Worm (Caenorhabditis elegans): Measurements from ENCODE around the gene ztf-14.

Gene ztf-14

DNA sequence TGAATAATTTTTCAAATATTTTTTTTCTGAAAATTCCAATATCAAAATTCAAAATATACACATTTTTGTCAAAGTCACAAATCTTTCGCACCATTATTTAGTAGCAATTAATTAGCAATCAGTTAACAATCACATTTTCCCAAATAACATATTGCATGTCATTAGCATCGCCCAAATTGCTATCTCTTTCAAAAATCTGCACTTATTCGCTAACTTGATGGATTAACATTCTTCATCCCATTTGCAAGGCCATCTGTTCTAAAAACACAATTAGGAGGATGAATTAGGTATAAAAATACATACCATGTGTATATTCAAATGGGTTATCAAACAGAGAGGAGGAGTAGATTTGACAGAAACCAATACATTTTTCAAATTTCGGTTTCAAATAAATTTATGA lies 8.6 kb upstream of the ztf-14 start:
- TF ChIP-seq ceh-6 (GFP tag; optimal IDR thresholded peaks at IDR 0.05), result no peak
- peak; percentile 49 for TF ChIP-seq unc-42 (tag; optimal IDR thresholded peaks at IDR 0.05)

DNA sequence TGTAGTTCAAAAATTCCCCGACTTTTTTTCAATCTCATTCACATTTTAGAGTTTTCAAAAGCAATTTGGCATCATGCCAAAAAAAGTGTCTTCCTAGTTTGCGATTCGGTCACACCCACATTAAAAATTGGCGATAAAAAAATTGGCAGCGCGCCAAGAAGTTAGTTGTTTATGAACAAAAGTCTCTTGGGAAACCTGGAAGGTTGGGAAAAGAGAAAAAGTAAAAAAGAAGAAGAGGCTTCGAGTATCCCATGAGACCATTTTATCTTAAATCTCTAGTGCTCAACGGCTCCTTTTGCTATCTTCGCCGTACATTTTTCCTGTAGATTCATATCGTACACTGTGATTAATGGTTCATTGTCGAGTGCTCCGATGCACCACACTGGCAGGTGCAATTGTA lies 8.1 kb upstream of the ztf-14 start:
- TF ChIP-seq C08G9.2 (tag; optimal IDR thresholded peaks at IDR 0.05) (no peak), unc-3 (GFP tag; conservative IDR thresholded peaks at IDR 0.05) (no peak), unc-3 (tag; optimal IDR thresholded peaks at IDR 0.05) (no peak), hlh-15 (tag; optimal IDR thresholded peaks at IDR 0.05) (no peak), pha-4 (tag; optimal IDR thresholded peaks at IDR 0.05) (no peak), odd-2 (tag; optimal IDR thresholded peaks at IDR 0.05) (no peak)

DNA sequence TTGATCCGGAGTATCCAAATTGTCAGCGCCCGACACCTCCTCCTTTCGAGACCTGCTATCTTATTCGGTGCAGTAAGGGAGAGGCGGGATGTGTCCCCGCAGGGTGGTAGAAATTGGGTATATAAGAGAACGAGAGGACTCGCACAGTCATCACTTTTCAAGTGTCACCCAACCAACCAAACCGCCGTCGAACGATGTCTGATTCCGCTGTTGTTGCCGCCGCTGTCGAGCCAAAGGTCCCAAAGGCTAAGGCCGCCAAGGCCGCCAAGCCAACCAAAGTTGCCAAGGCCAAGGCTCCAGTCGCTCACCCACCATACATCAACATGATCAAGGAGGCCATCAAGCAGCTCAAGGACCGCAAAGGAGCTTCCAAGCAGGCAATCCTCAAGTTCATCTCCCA lies 5.9 kb upstream of the ztf-14 start, which contains the start of gene his-24:
Gene his-24, plus strand, starts transcription at position 150 of the 400 bp plus-strand sequence.
- TF ChIP-seq ceh-45 (GFP tag; IDR thresholded peaks at IDR 0.05) (0 out of 2 replicates have a peak, but pooled peaks have one; percentile 48), ceh-18 (tag; optimal IDR thresholded peaks at IDR 0.05) (peak; percentile 63), pros-1 (tag; optimal IDR thresholded peaks at IDR 0.05) (peak; percentile 6), sox-4 (tag; optimal IDR thresholded peaks at IDR 0.05) (no peak), elt-2 (tag; optimal IDR thresholded peaks at IDR 0.05) (peak; percentile 28), ama-1 (optimal IDR thresholded peaks at IDR 0.05) (peak; percentile 67), ceh-34 (tag; optimal IDR thresholded peaks at IDR 0.05) (peak; percentile 53), rnt-1 (tag; optimal IDR thresholded peaks at IDR 0.05) (peak; percentile 15), ceh-31 (tag; optimal IDR thresholded peaks at IDR 0.05) (peak; percentile 45), unc-42 (tag; optimal IDR thresholded peaks at IDR 0.05) (peak; percentile 20), hlh-15 (tag; optimal IDR thresholded peaks at IDR 0.05) (no peak), ref-2 (tag; optimal IDR thresholded peaks at IDR 0.05) (peak; percentile 73), nhr-11 (tag; optimal IDR thresholded peaks at IDR 0.05) (no peak), nfya-1 (tag; optimal IDR thresholded peaks at IDR 0.05) (peak; percentile 73), tbx-2 (tag; optimal IDR thresholded peaks at IDR 0.05) (peak; percentile 43), unc-55 (GFP tag; optimal IDR thresholded peaks at IDR 0.05) (peak; percentile 75), dve-1 (tag; optimal IDR thresholded peaks at IDR 0.05) (peak; percentile 54), ceh-19 (GFP tag; optimal IDR thresholded peaks at IDR 0.05) (peak; percentile 13), Y22D7AL.16 (tag; optimal IDR thresholded peaks at IDR 0.05) (no peak), sdc-2 (tag; optimal IDR thresholded peaks at IDR 0.05) (peak; percentile 40)

DNA sequence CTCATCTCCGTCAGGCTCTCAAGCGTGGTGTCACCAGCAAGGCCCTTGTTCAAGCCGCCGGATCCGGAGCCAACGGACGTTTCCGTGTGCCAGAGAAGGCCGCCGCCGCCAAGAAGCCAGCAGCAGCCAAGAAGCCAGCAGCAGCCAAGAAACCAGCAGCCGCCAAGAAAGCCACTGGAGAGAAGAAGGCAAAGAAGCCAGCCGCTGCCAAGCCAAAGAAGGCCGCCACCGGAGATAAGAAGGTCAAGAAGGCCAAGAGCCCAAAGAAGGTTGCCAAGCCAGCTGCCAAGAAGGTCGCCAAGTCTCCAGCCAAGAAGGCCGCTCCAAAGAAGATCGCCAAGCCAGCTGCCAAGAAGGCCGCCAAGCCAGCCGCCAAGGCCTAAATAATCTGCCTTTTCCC lies 5.4 kb upstream of the ztf-14 start:
- TF ChIP-seq elt-4 (tag; optimal IDR thresholded peaks at IDR 0.05), result peak; percentile 49
- no peak for TF ChIP-seq ttx-3 (tag; optimal IDR thresholded peaks at IDR 0.05)

DNA sequence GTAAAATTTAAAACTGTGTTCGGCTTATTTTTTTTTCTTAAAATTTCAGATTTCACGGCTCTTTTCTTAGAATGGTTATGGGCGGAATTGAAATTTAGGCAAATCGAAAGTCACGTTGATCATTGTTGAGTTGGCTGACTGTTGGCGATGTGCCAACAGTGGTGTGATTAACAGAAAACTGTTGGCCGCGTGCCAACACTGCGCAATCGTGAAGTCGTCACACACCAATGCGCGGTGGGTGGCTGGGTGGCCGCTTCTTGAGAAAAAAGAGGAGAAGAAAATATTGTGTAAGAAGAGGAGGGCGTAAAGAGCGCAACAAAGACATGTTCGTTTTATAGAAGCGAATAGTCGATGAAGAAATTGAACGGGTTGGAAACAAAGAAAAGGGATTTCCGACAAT lies 4.8 kb upstream of the ztf-14 start:
- TF ChIP-seq unc-86 (tag; optimal IDR thresholded peaks at IDR 0.05) (no peak), ceh-2 (tag; optimal IDR thresholded peaks at IDR 0.05) (no peak), rnt-1 (tag; optimal IDR thresholded peaks at IDR 0.05) (no peak), tbx-2 (tag; optimal IDR thresholded peaks at IDR 0.05) (no peak), ref-2 (tag; optimal IDR thresholded peaks at IDR 0.05) (peak; percentile 38), fax-1 (tag; optimal IDR thresholded peaks at IDR 0.05) (no peak), che-1 (tag; optimal IDR thresholded peaks at IDR 0.05) (no peak), F13H6.1 (tag; optimal IDR thresholded peaks at IDR 0.05) (no peak), ceh-48 (tag; optimal IDR thresholded peaks at IDR 0.05) (no peak), ceh-18 (tag; optimal IDR thresholded peaks at IDR 0.05) (no peak), zip-5 (tag; optimal IDR thresholded peaks at IDR 0.05) (no peak), ztf-16 (tag; optimal IDR thresholded peaks at IDR 0.05) (no peak), ceh-19 (GFP tag; optimal IDR thresholded peaks at IDR 0.05) (no peak), elt-2 (tag; optimal IDR thresholded peaks at IDR 0.05) (peak; percentile 13), lim-6 (tag; optimal IDR thresholded peaks at IDR 0.05) (no peak), T23F11.4 (GFP tag; optimal IDR thresholded peaks at IDR 0.05) (no peak), odd-2 (tag; optimal IDR thresholded peaks at IDR 0.05) (no peak), sdc-2 (tag; optimal IDR thresholded peaks at IDR 0.05) (peak; percentile 59), nhr-11 (tag; optimal IDR thresholded peaks at IDR 0.05) (no peak), lin-11 (tag; optimal IDR thresholded peaks at IDR 0.05) (no peak), hlh-13 (GFP tag; optimal IDR thresholded peaks at IDR 0.05) (no peak), fkh-6 (tag; optimal IDR thresholded peaks at IDR 0.05) (no peak), pha-4 (tag; optimal IDR thresholded peaks at IDR 0.05) (no peak), fkh-10 (GFP tag; optimal IDR thresholded peaks at IDR 0.05) (no peak), ceh-22 (tag; optimal IDR thresholded peaks at IDR 0.05) (no peak), nfya-1 (tag; optimal IDR thresholded peaks at IDR 0.05) (peak; percentile 16), unc-42 (tag; optimal IDR thresholded peaks at IDR 0.05) (peak; percentile 3), K02D7.2 (tag; optimal IDR thresholded peaks at IDR 0.05) (no peak), ceh-6 (GFP tag; optimal IDR thresholded peaks at IDR 0.05) (no peak), ceh-34 (tag; optimal IDR thresholded peaks at IDR 0.05) (no peak), ceh-14 (tag; optimal IDR thresholded peaks at IDR 0.05) (no peak)

Measured in whole organism, late embryonic.